Worm (Caenorhabditis elegans): Measurements from ENCODE around the gene aqp-11.

DNA sequence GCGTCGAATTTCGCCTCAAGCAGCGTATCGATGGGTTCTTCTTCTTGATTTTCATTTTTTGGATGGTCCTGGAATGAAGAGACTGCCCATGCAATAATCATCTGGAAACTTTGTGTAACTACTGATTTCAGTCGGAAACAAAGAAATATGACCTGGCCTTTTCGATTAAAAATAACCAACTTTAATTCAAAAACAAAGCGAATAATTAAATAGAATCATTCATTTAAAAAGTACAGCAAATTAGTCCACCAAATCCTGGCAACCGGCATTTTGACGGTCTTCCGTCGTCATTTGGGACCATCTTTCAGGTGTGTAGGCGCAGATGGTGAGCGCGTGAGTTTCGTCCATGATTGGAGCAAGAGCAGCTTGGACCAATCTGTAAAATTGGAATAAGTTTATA is 31.5 kb upstream of the aqp-11 start, which contains the start of gene acbp-5:
- TF ChIP-seq unc-62 (GFP tag; optimal IDR thresholded peaks at IDR 0.05) (no peak), nhr-2 (tag; optimal IDR thresholded peaks at IDR 0.05) (no peak), lsy-2 (tag; optimal IDR thresholded peaks at IDR 0.05) (no peak), lin-13 (tag; optimal IDR thresholded peaks at IDR 0.05) (no peak), blmp-1 (tag; optimal IDR thresholded peaks at IDR 0.05) (no peak), nhr-28 (tag; optimal IDR thresholded peaks at IDR 0.05) (no peak), pha-4 (tag; optimal IDR thresholded peaks at IDR 0.05) (no peak), elt-3 (tag; optimal IDR thresholded peaks at IDR 0.05) (no peak), snpc-4 (tag; optimal IDR thresholded peaks at IDR 0.05) (no peak), cnd-1 (tag; optimal IDR thresholded peaks at IDR 0.05) (no peak), mls-2 (tag; optimal IDR thresholded peaks at IDR 0.05) (no peak), nhr-76 (tag; optimal IDR thresholded peaks at IDR 0.05) (no peak), M03D4.4 (tag; optimal IDR thresholded peaks at IDR 0.05) (no peak)

Data from whole organism, mixed stage, embryonic.